Fruit fly (Drosophila melanogaster) whole organism, pupa: Measurements from ENCODE around the gene RpS25.

Source experiments
- CG8301 ChIP-seq: fragments of 200-800 bp; sonication (Bioruptor generic); optimal IDR thresholded peaks from 2 replicates; lab custom pipeline; 2018; ENCODE audit warnings: missing biosample characterization, mild to moderate bottlenecking, missing genetic modification characterization
- Pif1A ChIP-seq: fragments of 200-800 bp; sonication (Bioruptor generic); optimal IDR thresholded peaks from 3 replicates; lab custom pipeline; 2016; ENCODE audit warnings: missing biosample characterization, missing genetic modification characterization
- gl ChIP-seq: fragments of 200-800 bp; sonication (Bioruptor generic); optimal IDR thresholded peaks from 2 replicates; lab custom pipeline; 2018; ENCODE audit warnings: missing biosample characterization, mild to moderate bottlenecking, missing genetic modification characterization
- rn ChIP-seq: fragments of 200-800 bp; sonication (Bioruptor generic); IDR thresholded peaks from 2 replicates; pipeline ENCODE4 v1.3.6; 2022; ENCODE audit warnings: missing biosample characterization, missing genetic modification characterization

DNA sequence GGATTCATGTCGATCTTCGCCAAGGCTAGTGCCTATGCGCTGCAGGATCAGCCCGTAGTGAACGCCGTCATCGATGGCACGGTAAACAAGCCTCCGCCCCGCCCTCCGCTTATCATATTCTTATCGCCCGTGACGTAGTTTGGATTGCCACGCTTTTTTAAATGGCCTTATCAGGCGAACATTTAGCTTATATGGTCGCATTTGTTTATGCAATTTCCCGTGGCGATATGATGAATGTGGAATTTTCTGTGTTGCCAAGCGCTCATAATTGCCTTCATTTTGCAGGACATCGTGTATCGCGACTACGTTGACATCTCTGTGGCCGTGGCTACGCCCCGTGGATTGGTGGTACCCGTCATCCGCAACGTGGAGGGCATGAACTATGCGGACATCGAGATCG lies 29.7 kb upstream of the RpS25 start:
- TF ChIP-seq rn, result no peak
- TF ChIP-seq Pif1A (GFP tag; lab: Kevin White, UChicago), result no peak
- no peak for TF ChIP-seq gl (tag; lab: Kevin White, UChicago)
- TF ChIP-seq CG8301 (tag; lab: Kevin White, UChicago), result no peak
